Worm (Caenorhabditis elegans): ENCODE results near the gene Y62F5A.12.

- TF ChIP-seq flt-1 (GFP tag; IDR thresholded peaks at IDR 0.05) (no peak), T22C8.4 (GFP tag; IDR thresholded peaks at IDR 0.05) (peak; percentile 62)
Observed at ce11 chrII:11542385-11542784, 8.1 kb upstream of the Y62F5A.12 start, which contains the start of gene gtf-2E2.
